ENCODE assay signal across 1 fruit fly cellular context in the genomic region with DNA sequence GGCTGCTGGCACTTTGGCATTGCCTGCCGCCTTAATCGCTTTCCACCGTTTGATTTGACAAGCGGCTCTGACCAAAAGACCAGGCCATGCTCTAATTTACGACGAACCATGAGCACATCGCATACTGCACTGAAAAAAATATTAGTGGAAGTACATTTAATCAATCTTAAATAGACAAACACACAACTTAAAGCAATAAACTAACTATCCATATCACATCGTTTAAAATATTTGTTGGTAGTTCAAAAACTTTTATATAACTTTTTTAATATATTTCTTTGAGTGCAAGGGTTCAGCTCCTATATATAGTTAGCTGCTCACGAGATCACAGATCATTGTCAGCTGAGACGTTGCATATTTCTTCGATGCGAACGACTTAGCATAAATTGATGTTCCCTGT.
TF ChIP-seq lines count a peak whose summit lies in the region.

No protein-coding gene starts in this region.

TF ChIP-seq in whole organism, embryonic, 481 proteins besides CTCF, POLR2A, EP300 and RAD21 (continued from another document and continues in another):
- TF ChIP-seq tx (GFP tag; optimal IDR thresholded peaks at IDR 0.05; lab: Kevin White, UChicago) = no peak
- TF ChIP-seq CG13624 (GFP tag; optimal IDR thresholded peaks at IDR 0.05; lab: Kevin White, UChicago) = peak; percentile 34
- TF ChIP-seq CG10267 (tag; optimal IDR thresholded peaks at IDR 0.05; lab: Kevin White, UChicago) = peak; percentile 55
- TF ChIP-seq kah (GFP tag; optimal IDR thresholded peaks at IDR 0.05; lab: Kevin White, UChicago) = peak; percentile 61
- no peak for TF ChIP-seq disco-r (GFP tag; optimal IDR thresholded peaks at IDR 0.05; lab: Kevin White, UChicago)
- TF ChIP-seq chm (GFP tag; IDR thresholded peaks at IDR 0.05; lab: Robert Waterston, UW) = no peak; the same call in 1 of the 2 replicates
- no peak for TF ChIP-seq CG30020 (tag; optimal IDR thresholded peaks at IDR 0.05; lab: Kevin White, UChicago)
- TF ChIP-seq ken (GFP tag; IDR thresholded peaks at IDR 0.05; lab: Robert Waterston, UW) = 0 out of 3 replicates have a peak, but pooled peaks have one; percentile 43
- no peak for TF ChIP-seq HLH54F (GFP tag; optimal IDR thresholded peaks at IDR 0.05; lab: Kevin White, UChicago)
- TF ChIP-seq ato (GFP tag; IDR thresholded peaks at IDR 0.05; lab: Robert Waterston, UW; ENCODE audit: partially characterized antibody) = no peak
- peak; percentile 19 for TF ChIP-seq CG17568 (GFP tag; optimal IDR thresholded peaks at IDR 0.05; lab: Kevin White, UChicago)
- peak; percentile 60 for TF ChIP-seq Fer3 (tag; optimal IDR thresholded peaks at IDR 0.05; lab: Kevin White, UChicago)
- peak in 1 of 2 experiments; percentile 86 for TF ChIP-seq Hr51 (GFP tag; optimal IDR thresholded peaks at IDR 0.05; lab: Kevin White, UChicago)
- no peak for TF ChIP-seq cato (GFP tag; optimal IDR thresholded peaks at IDR 0.05; lab: Kevin White, UChicago; ENCODE audit: borderline replicate concordance)
- TF ChIP-seq tin (GFP tag; optimal IDR thresholded peaks at IDR 0.05; lab: Kevin White, UChicago) = peak; percentile 58
- peak; percentile 66; the same call in 1 of the 2 replicates for TF ChIP-seq CG1024 (GFP tag; IDR thresholded peaks at IDR 0.05; lab: Robert Waterston, UW)
- TF ChIP-seq gt (GFP tag; IDR thresholded peaks at IDR 0.05; lab: Robert Waterston, UW) = no peak
- peak; percentile 64 for TF ChIP-seq Ssrp (tag; optimal IDR thresholded peaks at IDR 0.05; lab: Kevin White, UChicago)
- TF ChIP-seq CG34376 (GFP tag; optimal IDR thresholded peaks at IDR 0.05; lab: Kevin White, UChicago) = no peak
- peak; percentile 61 for TF ChIP-seq CG32772 (GFP tag; IDR thresholded peaks at IDR 0.05; lab: Robert Waterston, UW)
- TF ChIP-seq hbn (GFP tag; IDR thresholded peaks at IDR 0.05; lab: Robert Waterston, UW; ENCODE audit: partially characterized antibody) = no peak
- TF ChIP-seq Elba2 (GFP tag; optimal IDR thresholded peaks at IDR 0.05; lab: Kevin White, UChicago) = no peak
- no peak for TF ChIP-seq Vsx1 (GFP tag; optimal IDR thresholded peaks at IDR 0.05; lab: Kevin White, UChicago)
- peak; percentile 21 for TF ChIP-seq Camta (GFP tag; optimal IDR thresholded peaks at IDR 0.05; lab: Kevin White, UChicago)
- no peak for TF ChIP-seq ham (GFP tag; IDR thresholded peaks at IDR 0.05; lab: Robert Waterston, UW)
- TF ChIP-seq lmd (GFP tag; IDR thresholded peaks at IDR 0.05; lab: Robert Waterston, UW) = peak; percentile 68
- TF ChIP-seq Antp (GFP tag; optimal IDR thresholded peaks at IDR 0.05; lab: Kevin White, UChicago) = peak; percentile 44
- no peak for TF ChIP-seq CG33557 (GFP tag; optimal IDR thresholded peaks at IDR 0.05; lab: Kevin White, UChicago)
- no peak for TF ChIP-seq CHES-1-like (GFP tag; optimal IDR thresholded peaks at IDR 0.05; lab: Kevin White, UChicago)
- TF ChIP-seq Sox102F (GFP tag; optimal IDR thresholded peaks at IDR 0.05; lab: Kevin White, UChicago) = peak; percentile 85
- no peak for TF ChIP-seq dan (GFP tag; IDR thresholded peaks at IDR 0.05; lab: Robert Waterston, UW)
- TF ChIP-seq Max (GFP tag; optimal IDR thresholded peaks at IDR 0.05; lab: Kevin White, UChicago) = peak; percentile 15
- TF ChIP-seq Ada2b (GFP tag; IDR thresholded peaks at IDR 0.05; lab: Robert Waterston, UW) = peak; percentile 58
- no peak for TF ChIP-seq amos (GFP tag; IDR thresholded peaks at IDR 0.05; lab: Robert Waterston, UW; ENCODE audit: partially characterized antibody)
- TF ChIP-seq sug (tag; optimal IDR thresholded peaks at IDR 0.05; lab: Kevin White, UChicago) = peak; percentile 31
- TF ChIP-seq dimm (GFP tag; IDR thresholded peaks at IDR 0.05; lab: Robert Waterston, UW) = no peak
- TF ChIP-seq CG2116 (GFP tag; optimal IDR thresholded peaks at IDR 0.05; lab: Kevin White, UChicago) = no peak
- TF ChIP-seq cad (GFP tag; optimal IDR thresholded peaks at IDR 0.05; lab: Kevin White, UChicago) = no peak
- peak; percentile 85 for TF ChIP-seq CG17359 (tag; optimal IDR thresholded peaks at IDR 0.05; lab: Kevin White, UChicago)
- peak; percentile 43 for TF ChIP-seq CG10147 (GFP tag; optimal IDR thresholded peaks at IDR 0.05; lab: Kevin White, UChicago)
- peak; percentile 54 for TF ChIP-seq Nf-YA (GFP tag; IDR thresholded peaks at IDR 0.05; lab: Robert Waterston, UW)
- TF ChIP-seq CG5180 (GFP tag; optimal IDR thresholded peaks at IDR 0.05; lab: Kevin White, UChicago) = peak; percentile 60
- TF ChIP-seq ro (GFP tag; IDR thresholded peaks at IDR 0.05; lab: Robert Waterston, UW) = no peak
- no peak for TF ChIP-seq ab (GFP tag; optimal IDR thresholded peaks at IDR 0.05; lab: Kevin White, UChicago)
- peak; percentile 15 for TF ChIP-seq chn (GFP tag; optimal IDR thresholded peaks at IDR 0.05; lab: Kevin White, UChicago)
- no peak for TF ChIP-seq CG15011 (GFP tag; optimal IDR thresholded peaks at IDR 0.05; lab: Kevin White, UChicago)
- no peak for TF ChIP-seq emc (GFP tag; optimal IDR thresholded peaks at IDR 0.05; lab: Kevin White, UChicago)
- TF ChIP-seq CG11504 (tag; optimal IDR thresholded peaks at IDR 0.05; lab: Kevin White, UChicago) = peak; percentile 82
- TF ChIP-seq oc (tag; optimal IDR thresholded peaks at IDR 0.05; lab: Kevin White, UChicago) = peak; percentile 71
- TF ChIP-seq ranshi (GFP tag; IDR thresholded peaks at IDR 0.05; lab: Robert Waterston, UW) = peak; percentile 44; the same call in 1 of the 2 replicates
- no peak for TF ChIP-seq HmgD (GFP tag; optimal IDR thresholded peaks at IDR 0.05; lab: Kevin White, UChicago)
- TF ChIP-seq E2f2 (GFP tag; IDR thresholded peaks at IDR 0.05; lab: Robert Waterston, UW) = peak; percentile 38; the same call in 1 of the 2 replicates
- TF ChIP-seq CG10209 (GFP tag; optimal IDR thresholded peaks at IDR 0.05; lab: Kevin White, UChicago) = peak; percentile 53
- TF ChIP-seq Lim3 (GFP tag; IDR thresholded peaks at IDR 0.05; lab: Robert Waterston, UW) = no peak
- TF ChIP-seq CG7963 (GFP tag; IDR thresholded peaks at IDR 0.05; lab: Robert Waterston, UW; ENCODE audit: partially characterized antibody) = no peak
- no peak for TF ChIP-seq wor (GFP tag; IDR thresholded peaks at IDR 0.05; lab: Robert Waterston, UW)
- TF ChIP-seq eve (GFP tag; optimal IDR thresholded peaks at IDR 0.05; lab: Kevin White, UChicago) = peak in 1 of 2 experiments; percentile 63
- no peak for TF ChIP-seq Myb (GFP tag; optimal IDR thresholded peaks at IDR 0.05; lab: Kevin White, UChicago)
- peak; percentile 53 for TF ChIP-seq tio (GFP tag; optimal IDR thresholded peaks at IDR 0.05; lab: Kevin White, UChicago)
- peak; percentile 72 for TF ChIP-seq CoRest (tag; optimal IDR thresholded peaks at IDR 0.05; lab: Kevin White, UChicago)
- peak; percentile 59 for TF ChIP-seq CG30403 (GFP tag; optimal IDR thresholded peaks at IDR 0.05; lab: Kevin White, UChicago)
- no peak for TF ChIP-seq nerfin-2 (GFP tag; IDR thresholded peaks at IDR 0.05; lab: Robert Waterston, UW; ENCODE audit: partially characterized antibody)
- TF ChIP-seq Optix (GFP tag; IDR thresholded peaks at IDR 0.05; lab: Robert Waterston, UW) = no peak
- TF ChIP-seq so (GFP tag; IDR thresholded peaks at IDR 0.05; lab: Robert Waterston, UW) = no peak
- TF ChIP-seq unpg (GFP tag; optimal IDR thresholded peaks at IDR 0.05; lab: Kevin White, UChicago) = peak; percentile 69
- peak; percentile 4 for TF ChIP-seq Side (GFP tag; optimal IDR thresholded peaks at IDR 0.05; lab: Kevin White, UChicago)
- no peak for TF ChIP-seq al (GFP tag; IDR thresholded peaks at IDR 0.05; lab: Robert Waterston, UW)
- TF ChIP-seq slou (GFP tag; optimal IDR thresholded peaks at IDR 0.05; lab: Kevin White, UChicago) = no peak
- TF ChIP-seq CG12769 (tag; optimal IDR thresholded peaks at IDR 0.05; lab: Kevin White, UChicago) = peak; percentile 64
- TF ChIP-seq sisA (GFP tag; IDR thresholded peaks at IDR 0.05; lab: Robert Waterston, UW) = no peak
- no peak for TF ChIP-seq usp (GFP tag; optimal IDR thresholded peaks at IDR 0.05; lab: Kevin White, UChicago)
- peak; percentile 59; the same call in 1 of the 2 replicates for TF ChIP-seq seq (GFP tag; IDR thresholded peaks at IDR 0.05; lab: Robert Waterston, UW)
- TF ChIP-seq CG9876 (GFP tag; optimal IDR thresholded peaks at IDR 0.05; lab: Kevin White, UChicago) = no peak
- TF ChIP-seq mirr (GFP tag; optimal IDR thresholded peaks at IDR 0.05; lab: Kevin White, UChicago) = peak; percentile 16
- peak; percentile 30 for TF ChIP-seq Six4 (GFP tag; optimal IDR thresholded peaks at IDR 0.05; lab: Kevin White, UChicago)
- TF ChIP-seq CG10654 (GFP tag; optimal IDR thresholded peaks at IDR 0.05; lab: Kevin White, UChicago) = peak; percentile 42
- TF ChIP-seq otp (GFP tag; IDR thresholded peaks at IDR 0.05; lab: Robert Waterston, UW) = 0 out of 3 replicates have a peak, but pooled peaks have one; percentile 37
- TF ChIP-seq CG18619 (GFP tag; optimal IDR thresholded peaks at IDR 0.05; lab: Kevin White, UChicago) = peak; percentile 37
- TF ChIP-seq CG17186 (GFP tag; optimal IDR thresholded peaks at IDR 0.05; lab: Kevin White, UChicago) = no peak
- TF ChIP-seq onecut (GFP tag; IDR thresholded peaks at IDR 0.05; lab: Robert Waterston, UW) = peak; percentile 58
- no peak for TF ChIP-seq CG16813 (GFP tag; IDR thresholded peaks at IDR 0.05; lab: Robert Waterston, UW; ENCODE audit: partially characterized antibody)
- TF ChIP-seq CG2889 (GFP tag; IDR thresholded peaks at IDR 0.05; lab: Robert Waterston, UW) = 0 out of 3 replicates have a peak, but pooled peaks have one; percentile 30
- TF ChIP-seq CG3281 (GFP tag; optimal IDR thresholded peaks at IDR 0.05; lab: Kevin White, UChicago) = peak; percentile 13
- no peak for TF ChIP-seq CG3995 (GFP tag; optimal IDR thresholded peaks at IDR 0.05; lab: Kevin White, UChicago)
- TF ChIP-seq danr (GFP tag; IDR thresholded peaks at IDR 0.05; lab: Robert Waterston, UW) = peak; percentile 42; the same call in 1 of the 2 replicates
- TF ChIP-seq CG4328 (GFP tag; optimal IDR thresholded peaks at IDR 0.05; lab: Kevin White, UChicago) = peak; percentile 79
- TF ChIP-seq Jarid2 (GFP tag; optimal IDR thresholded peaks at IDR 0.05; lab: Kevin White, UChicago) = no peak
- no peak for TF ChIP-seq psq (GFP tag; optimal IDR thresholded peaks at IDR 0.05; lab: Kevin White, UChicago)
- TF ChIP-seq CG1233 (GFP tag; optimal IDR thresholded peaks at IDR 0.05; lab: Kevin White, UChicago) = peak; percentile 52
- TF ChIP-seq Abd-B (GFP tag; optimal IDR thresholded peaks at IDR 0.05; lab: Kevin White, UChicago) = peak; percentile 49
- TF ChIP-seq slbo (GFP tag; IDR thresholded peaks at IDR 0.05; lab: Robert Waterston, UW) = peak; percentile 44; the same call in 1 of the 2 replicates
- TF ChIP-seq CG3163 (GFP tag; optimal IDR thresholded peaks at IDR 0.05; lab: Kevin White, UChicago) = no peak
- TF ChIP-seq Opbp (GFP tag; IDR thresholded peaks at IDR 0.05; lab: Robert Waterston, UW; ENCODE audit: partially characterized antibody) = no peak
- TF ChIP-seq CG43689 (GFP tag; IDR thresholded peaks at IDR 0.05; lab: Robert Waterston, UW) = no peak; the same call in 1 of the 2 replicates
- peak; percentile 54 for TF ChIP-seq CG18599 (GFP tag; optimal IDR thresholded peaks at IDR 0.05; lab: Kevin White, UChicago)
- peak; percentile 9 for TF ChIP-seq Chrac-16 (GFP tag; optimal IDR thresholded peaks at IDR 0.05; lab: Kevin White, UChicago)
- TF ChIP-seq CG15073 (GFP tag; optimal IDR thresholded peaks at IDR 0.05; lab: Kevin White, UChicago) = no peak
- peak; percentile 29 for TF ChIP-seq jing (GFP tag; optimal IDR thresholded peaks at IDR 0.05; lab: Kevin White, UChicago)
- TF ChIP-seq CG11723 (GFP tag; optimal IDR thresholded peaks at IDR 0.05; lab: Kevin White, UChicago) = peak; percentile 32
- TF ChIP-seq Xbp1 (GFP tag; optimal IDR thresholded peaks at IDR 0.05; lab: Kevin White, UChicago) = peak; percentile 65
- TF ChIP-seq CG15696 (tag; optimal IDR thresholded peaks at IDR 0.05; lab: Kevin White, UChicago) = peak; percentile 35
- TF ChIP-seq ewg (GFP tag; optimal IDR thresholded peaks at IDR 0.05; lab: Kevin White, UChicago) = peak; percentile 32
- TF ChIP-seq Gug (GFP tag; IDR thresholded peaks at IDR 0.05; lab: Robert Waterston, UW) = no peak
- TF ChIP-seq fd96Cb (tag; optimal IDR thresholded peaks at IDR 0.05; lab: Kevin White, UChicago) = peak; percentile 70
- peak; percentile 13 for TF ChIP-seq CG9609 (GFP tag; optimal IDR thresholded peaks at IDR 0.05; lab: Kevin White, UChicago)
- TF ChIP-seq CG14710 (tag; optimal IDR thresholded peaks at IDR 0.05; lab: Kevin White, UChicago) = peak; percentile 44
- peak; percentile 50; the same call in 2 of the 3 replicates for TF ChIP-seq B-H1 (GFP tag; IDR thresholded peaks at IDR 0.05; lab: Robert Waterston, UW)
- peak; percentile 1 for TF ChIP-seq Ets97D (GFP tag; optimal IDR thresholded peaks at IDR 0.05; lab: Kevin White, UChicago)
- TF ChIP-seq Rx (GFP tag; IDR thresholded peaks at IDR 0.05; lab: Robert Waterston, UW) = no peak
- TF ChIP-seq CG4707 (GFP tag; optimal IDR thresholded peaks at IDR 0.05; lab: Kevin White, UChicago) = peak; percentile 23
- TF ChIP-seq Oaz (GFP tag; IDR thresholded peaks at IDR 0.05; lab: Robert Waterston, UW) = no peak
- TF ChIP-seq crp (GFP tag; optimal IDR thresholded peaks at IDR 0.05; lab: Kevin White, UChicago) = peak in 1 of 2 experiments; percentile 4
- TF ChIP-seq Dll (GFP tag; IDR thresholded peaks at IDR 0.05; lab: Robert Waterston, UW; ENCODE audit: partially characterized antibody) = no peak
- TF ChIP-seq Dbx (GFP tag; IDR thresholded peaks at IDR 0.05; lab: Robert Waterston, UW) = peak; percentile 45; the same call in 1 of the 3 replicates
- TF ChIP-seq klu (GFP tag; IDR thresholded peaks at IDR 0.05; lab: Robert Waterston, UW) = no peak
- TF ChIP-seq chinmo (GFP tag; IDR thresholded peaks at IDR 0.05; lab: Robert Waterston, UW; ENCODE audit: partially characterized antibody) = 0 out of 4 replicates have a peak, but pooled peaks have one; percentile 43
- no peak for TF ChIP-seq CG3838 (GFP tag; optimal IDR thresholded peaks at IDR 0.05; lab: Kevin White, UChicago)
- peak; percentile 50 for TF ChIP-seq CG15601 (tag; optimal IDR thresholded peaks at IDR 0.05; lab: Kevin White, UChicago)
- 0 out of 2 replicates have a peak, but pooled peaks have one; percentile 18 for TF ChIP-seq CG5953 (GFP tag; IDR thresholded peaks at IDR 0.05; lab: Robert Waterston, UW)
- no peak for TF ChIP-seq br (optimal IDR thresholded peaks at IDR 0.05; lab: Kevin White, UChicago)
- TF ChIP-seq CG32532 (GFP tag; IDR thresholded peaks at IDR 0.05; lab: Robert Waterston, UW) = no peak
- no peak for TF ChIP-seq Usf (GFP tag; optimal IDR thresholded peaks at IDR 0.05; lab: Kevin White, UChicago)
- TF ChIP-seq pzg (GFP tag; optimal IDR thresholded peaks at IDR 0.05; lab: Kevin White, UChicago) = no peak
- peak; percentile 11 for TF ChIP-seq Mad (GFP tag; optimal IDR thresholded peaks at IDR 0.05; lab: Kevin White, UChicago)
- TF ChIP-seq Dip3 (GFP tag; optimal IDR thresholded peaks at IDR 0.05; lab: Kevin White, UChicago) = no peak
